1 fruit fly cellular context compared by ENCODE assay signal in the genomic region with DNA sequence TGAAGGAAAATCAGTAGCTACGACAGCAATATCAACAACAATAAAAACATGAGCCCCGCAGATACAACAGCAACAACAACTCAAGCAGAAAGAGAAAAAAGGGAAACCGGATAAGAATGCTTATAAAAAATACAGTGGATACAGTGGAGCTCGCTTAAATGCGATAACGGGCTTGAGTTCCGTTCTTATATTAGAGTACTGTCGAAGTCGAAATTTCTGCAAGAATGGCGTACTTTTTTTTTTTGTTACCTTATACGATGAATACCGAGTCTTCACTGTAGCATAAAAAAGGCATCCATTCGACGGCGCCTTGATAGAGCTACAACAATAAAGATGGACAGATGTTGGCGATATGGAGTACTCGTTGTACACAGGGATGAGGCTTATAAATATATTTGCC.
TF ChIP-seq lines count a peak whose summit lies in the region.

No protein-coding gene starts in this region.

TF ChIP-seq in whole organism, embryonic, 481 proteins besides CTCF, POLR2A, EP300 and RAD21 (continued from another document and continues in another):
- peak; percentile 52; the same call in 2 of the 3 replicates for TF ChIP-seq dysf (GFP tag; IDR thresholded peaks at IDR 0.05; lab: Robert Waterston, UW)
- no peak for TF ChIP-seq luna (GFP tag; optimal IDR thresholded peaks at IDR 0.05; lab: Kevin White, UChicago)
- no peak for TF ChIP-seq CG17829 (tag; optimal IDR thresholded peaks at IDR 0.05; lab: Kevin White, UChicago)
- no peak for TF ChIP-seq p53 (GFP tag; optimal IDR thresholded peaks at IDR 0.05; lab: Kevin White, UChicago)
- no peak for TF ChIP-seq zen (tag; optimal IDR thresholded peaks at IDR 0.05; lab: Kevin White, UChicago)
- TF ChIP-seq dan (GFP tag; IDR thresholded peaks at IDR 0.05; lab: Robert Waterston, UW): no peak
- peak; percentile 54; the same call in 1 of the 2 replicates for TF ChIP-seq ranshi (GFP tag; IDR thresholded peaks at IDR 0.05; lab: Robert Waterston, UW)
- no peak for TF ChIP-seq Dip3 (GFP tag; optimal IDR thresholded peaks at IDR 0.05; lab: Kevin White, UChicago)
- no peak for TF ChIP-seq knrl (GFP tag; IDR thresholded peaks at IDR 0.05; lab: Robert Waterston, UW; ENCODE audit: partially characterized antibody)
- no peak for TF ChIP-seq CG31224 (GFP tag; IDR thresholded peaks at IDR 0.05; lab: Robert Waterston, UW)
- peak; percentile 21 to 50 for TF ChIP-seq dpn (GFP tag; optimal IDR thresholded peaks at IDR 0.05; lab: Kevin White, UChicago)
- no peak for TF ChIP-seq HLHmδ (GFP tag; optimal IDR thresholded peaks at IDR 0.05; lab: Kevin White, UChicago)
- TF ChIP-seq esg (GFP tag; conservative IDR thresholded peaks at IDR 0.05; lab: Robert Waterston, UW): peak; percentile 56
- peak; percentile 31 for TF ChIP-seq shn (GFP tag; optimal IDR thresholded peaks at IDR 0.05; lab: Kevin White, UChicago)
- peak; percentile 52; the same call in 1 of the 3 replicates for TF ChIP-seq zfh1 (GFP tag; IDR thresholded peaks at IDR 0.05; lab: Robert Waterston, UW)
- no peak for TF ChIP-seq repo (GFP tag; optimal IDR thresholded peaks at IDR 0.05; lab: Kevin White, UChicago)
- peak; percentile 13 for TF ChIP-seq CG10654 (GFP tag; optimal IDR thresholded peaks at IDR 0.05; lab: Kevin White, UChicago)
- no peak for TF ChIP-seq Adf1 (GFP tag; IDR thresholded peaks at IDR 0.05; lab: Robert Waterston, UW)
- no peak for TF ChIP-seq D (optimal IDR thresholded peaks at IDR 0.05; lab: Kevin White, UChicago)
- peak; percentile 13 for TF ChIP-seq D (GFP tag; optimal IDR thresholded peaks at IDR 0.05; lab: Kevin White, UChicago)
- TF ChIP-seq CG17912 (GFP tag; optimal IDR thresholded peaks at IDR 0.05; lab: Kevin White, UChicago): no peak
- TF ChIP-seq rib (GFP tag; IDR thresholded peaks at IDR 0.05; lab: Robert Waterston, UW): no peak
- TF ChIP-seq Oaz (GFP tag; IDR thresholded peaks at IDR 0.05; lab: Robert Waterston, UW): 0 out of 2 replicates have a peak, but pooled peaks have one; percentile 23
- TF ChIP-seq CG34422 (GFP tag; IDR thresholded peaks at IDR 0.05; lab: Robert Waterston, UW): 0 out of 3 replicates have a peak, but pooled peaks have one; percentile 40
- TF ChIP-seq HLH54F (GFP tag; optimal IDR thresholded peaks at IDR 0.05; lab: Kevin White, UChicago): peak; percentile 5
- TF ChIP-seq bowl (GFP tag; IDR thresholded peaks at IDR 0.05; lab: Robert Waterston, UW): no peak
- no peak for TF ChIP-seq disco-r (GFP tag; optimal IDR thresholded peaks at IDR 0.05; lab: Kevin White, UChicago)
- TF ChIP-seq wek (GFP tag; optimal IDR thresholded peaks at IDR 0.05; lab: Kevin White, UChicago): no peak
- no peak for TF ChIP-seq tx (GFP tag; optimal IDR thresholded peaks at IDR 0.05; lab: Kevin White, UChicago)
- no peak for TF ChIP-seq CG7271 (tag; optimal IDR thresholded peaks at IDR 0.05; lab: Kevin White, UChicago)
- TF ChIP-seq CG34376 (GFP tag; optimal IDR thresholded peaks at IDR 0.05; lab: Kevin White, UChicago): no peak
- TF ChIP-seq z (GFP tag; IDR thresholded peaks at IDR 0.05; lab: Robert Waterston, UW): no peak
- no peak for TF ChIP-seq eyg (GFP tag; optimal IDR thresholded peaks at IDR 0.05; lab: Kevin White, UChicago)
- TF ChIP-seq CG6689 (GFP tag; IDR thresholded peaks at IDR 0.05; lab: Robert Waterston, UW): peak; percentile 38; the same call in 1 of the 2 replicates
- peak; percentile 32; the same call in 1 of the 2 replicates for TF ChIP-seq NFAT (GFP tag; IDR thresholded peaks at IDR 0.05; lab: Robert Waterston, UW)
- TF ChIP-seq btn (GFP tag; optimal IDR thresholded peaks at IDR 0.05; lab: Kevin White, UChicago): no peak
- no peak for TF ChIP-seq Dfd (GFP tag; optimal IDR thresholded peaks at IDR 0.05; lab: Kevin White, UChicago)
- no peak for TF ChIP-seq al (GFP tag; IDR thresholded peaks at IDR 0.05; lab: Robert Waterston, UW)
- TF ChIP-seq slp2 (GFP tag; optimal IDR thresholded peaks at IDR 0.05; lab: Kevin White, UChicago): no peak
- TF ChIP-seq CG12071 (GFP tag; optimal IDR thresholded peaks at IDR 0.05; lab: Kevin White, UChicago): peak; percentile 19
- TF ChIP-seq chn (GFP tag; optimal IDR thresholded peaks at IDR 0.05; lab: Kevin White, UChicago): peak; percentile 52
- TF ChIP-seq Nf-YC (tag; optimal IDR thresholded peaks at IDR 0.05; lab: Kevin White, UChicago): no peak
- peak; percentile 14 for TF ChIP-seq Camta (GFP tag; optimal IDR thresholded peaks at IDR 0.05; lab: Kevin White, UChicago)
- TF ChIP-seq fd3F (GFP tag; optimal IDR thresholded peaks at IDR 0.05; lab: Kevin White, UChicago): no peak
- TF ChIP-seq her (GFP tag; optimal IDR thresholded peaks at IDR 0.05; lab: Kevin White, UChicago): peak; percentile 1
- TF ChIP-seq corto (GFP tag; optimal IDR thresholded peaks at IDR 0.05; lab: Kevin White, UChicago): no peak
- peak; percentile 55 for TF ChIP-seq lilli (GFP tag; optimal IDR thresholded peaks at IDR 0.05; lab: Kevin White, UChicago)
- no peak for TF ChIP-seq hth (optimal IDR thresholded peaks at IDR 0.05; lab: Kevin White, UChicago)
- TF ChIP-seq CG7786 (GFP tag; optimal IDR thresholded peaks at IDR 0.05; lab: Kevin White, UChicago): peak; percentile 20
- TF ChIP-seq pfk (GFP tag; optimal IDR thresholded peaks at IDR 0.05; lab: Kevin White, UChicago): no peak
- no peak for TF ChIP-seq Nf-YB (GFP tag; optimal IDR thresholded peaks at IDR 0.05; lab: Kevin White, UChicago)
- TF ChIP-seq Spps (tag; optimal IDR thresholded peaks at IDR 0.05; lab: Kevin White, UChicago): no peak
- TF ChIP-seq CG5180 (GFP tag; optimal IDR thresholded peaks at IDR 0.05; lab: Kevin White, UChicago): no peak
- no peak for TF ChIP-seq HLH4C (GFP tag; IDR thresholded peaks at IDR 0.05; lab: Robert Waterston, UW; ENCODE audit: partially characterized antibody)
- no peak for TF ChIP-seq CG14965 (GFP tag; optimal IDR thresholded peaks at IDR 0.05; lab: Kevin White, UChicago; ENCODE audit: borderline replicate concordance)
- no peak for TF ChIP-seq nerfin-1 (tag; optimal IDR thresholded peaks at IDR 0.05; lab: Kevin White, UChicago)
- no peak for TF ChIP-seq emc (GFP tag; optimal IDR thresholded peaks at IDR 0.05; lab: Kevin White, UChicago)
- TF ChIP-seq kay (GFP tag; optimal IDR thresholded peaks at IDR 0.05; lab: Kevin White, UChicago): no peak
- no peak for TF ChIP-seq CG11085 (GFP tag; IDR thresholded peaks at IDR 0.05; lab: Robert Waterston, UW)
- no peak for TF ChIP-seq CG17612 (GFP tag; IDR thresholded peaks at IDR 0.05; lab: Robert Waterston, UW)
- no peak for TF ChIP-seq so (GFP tag; IDR thresholded peaks at IDR 0.05; lab: Robert Waterston, UW)
- TF ChIP-seq CG10979 (tag; optimal IDR thresholded peaks at IDR 0.05; lab: Kevin White, UChicago): peak; percentile 29
- TF ChIP-seq klu (GFP tag; IDR thresholded peaks at IDR 0.05; lab: Robert Waterston, UW): peak; percentile 34; the same call in 1 of the 2 replicates
- TF ChIP-seq pros (GFP tag; optimal IDR thresholded peaks at IDR 0.05; lab: Kevin White, UChicago): no peak
- TF ChIP-seq bcd (GFP tag; optimal IDR thresholded peaks at IDR 0.05; lab: Kevin White, UChicago): peak; percentile 8
- no peak for TF ChIP-seq CG16815 (GFP tag; optimal IDR thresholded peaks at IDR 0.05; lab: Kevin White, UChicago)
- no peak for TF ChIP-seq CG4707 (GFP tag; optimal IDR thresholded peaks at IDR 0.05; lab: Kevin White, UChicago)
- TF ChIP-seq CG11247 (GFP tag; IDR thresholded peaks at IDR 0.05; lab: Robert Waterston, UW): peak; percentile 58; the same call in 1 of the 2 replicates
- no peak for TF ChIP-seq NC2β (GFP tag; optimal IDR thresholded peaks at IDR 0.05; lab: Kevin White, UChicago)
- peak; percentile 8 for TF ChIP-seq maf-S (GFP tag; optimal IDR thresholded peaks at IDR 0.05; lab: Kevin White, UChicago)
- TF ChIP-seq CG11723 (GFP tag; optimal IDR thresholded peaks at IDR 0.05; lab: Kevin White, UChicago): no peak
- peak; percentile 51 for TF ChIP-seq CG13424 (tag; optimal IDR thresholded peaks at IDR 0.05; lab: Kevin White, UChicago)
- peak; percentile 1 for TF ChIP-seq PHDP (tag; optimal IDR thresholded peaks at IDR 0.05; lab: Kevin White, UChicago)
- no peak for TF ChIP-seq MESR4 (GFP tag; optimal IDR thresholded peaks at IDR 0.05; lab: Kevin White, UChicago)
- TF ChIP-seq CG15269 (tag; optimal IDR thresholded peaks at IDR 0.05; lab: Kevin White, UChicago): peak; percentile 40
- peak; percentile 36 for TF ChIP-seq phol (tag; optimal IDR thresholded peaks at IDR 0.05; lab: Kevin White, UChicago)
- TF ChIP-seq CG7745 (tag; optimal IDR thresholded peaks at IDR 0.05; lab: Kevin White, UChicago): no peak
- no peak for TF ChIP-seq CG3847 (GFP tag; IDR thresholded peaks at IDR 0.05; lab: Robert Waterston, UW)
- no peak for TF ChIP-seq CG3995 (GFP tag; optimal IDR thresholded peaks at IDR 0.05; lab: Kevin White, UChicago)
- TF ChIP-seq gcm (GFP tag; optimal IDR thresholded peaks at IDR 0.05; lab: Kevin White, UChicago): no peak
- no peak for TF ChIP-seq TFAM (GFP tag; optimal IDR thresholded peaks at IDR 0.05; lab: Kevin White, UChicago)
- TF ChIP-seq slbo (GFP tag; IDR thresholded peaks at IDR 0.05; lab: Robert Waterston, UW): peak; percentile 70
- no peak for TF ChIP-seq CG14860 (GFP tag; IDR thresholded peaks at IDR 0.05; lab: Robert Waterston, UW; ENCODE audit: partially characterized antibody)
- TF ChIP-seq NC2α (GFP tag; optimal IDR thresholded peaks at IDR 0.05; lab: Kevin White, UChicago): no peak
- TF ChIP-seq CG2120 (GFP tag; optimal IDR thresholded peaks at IDR 0.05; lab: Kevin White, UChicago): peak; percentile 52
- no peak for TF ChIP-seq CG15479 (GFP tag; optimal IDR thresholded peaks at IDR 0.05; lab: Kevin White, UChicago)
- no peak for TF ChIP-seq Asciz (GFP tag; optimal IDR thresholded peaks at IDR 0.05; lab: Kevin White, UChicago)
- peak; percentile 61 for TF ChIP-seq lab (GFP tag; optimal IDR thresholded peaks at IDR 0.05; lab: Kevin White, UChicago)
- TF ChIP-seq chm (GFP tag; IDR thresholded peaks at IDR 0.05; lab: Robert Waterston, UW): peak; percentile 36; the same call in 1 of the 2 replicates
- no peak for TF ChIP-seq CG31388 (GFP tag; optimal IDR thresholded peaks at IDR 0.05; lab: Kevin White, UChicago)
- no peak for TF ChIP-seq CG7928 (GFP tag; optimal IDR thresholded peaks at IDR 0.05; lab: Kevin White, UChicago)
- TF ChIP-seq CG13624 (GFP tag; optimal IDR thresholded peaks at IDR 0.05; lab: Kevin White, UChicago): peak; percentile 55
- no peak for TF ChIP-seq ftz-f1 (GFP tag; optimal IDR thresholded peaks at IDR 0.05; lab: Kevin White, UChicago)
- TF ChIP-seq CG34224 (GFP tag; IDR thresholded peaks at IDR 0.05; lab: Robert Waterston, UW; ENCODE audit: partially characterized antibody): no peak
- no peak for TF ChIP-seq jing (GFP tag; optimal IDR thresholded peaks at IDR 0.05; lab: Kevin White, UChicago)
- TF ChIP-seq CG8359 (GFP tag; optimal IDR thresholded peaks at IDR 0.05; lab: Kevin White, UChicago; ENCODE audit: borderline replicate concordance): no peak
- no peak for TF ChIP-seq CG9437 (GFP tag; optimal IDR thresholded peaks at IDR 0.05; lab: Kevin White, UChicago)
- no peak for TF ChIP-seq en (GFP tag; optimal IDR thresholded peaks at IDR 0.05; lab: Kevin White, UChicago)
- TF ChIP-seq MBD-R2 (GFP tag; IDR thresholded peaks at IDR 0.05; lab: Robert Waterston, UW): no peak
- TF ChIP-seq CG12391 (tag; optimal IDR thresholded peaks at IDR 0.05; lab: Kevin White, UChicago): peak; percentile 27
- 0 out of 2 replicates have a peak, but pooled peaks have one; percentile 29 for TF ChIP-seq CG11696 (GFP tag; IDR thresholded peaks at IDR 0.05; lab: Robert Waterston, UW)
- peak; percentile 61; the same call in 3 of the 4 replicates for TF ChIP-seq Gug (GFP tag; IDR thresholded peaks at IDR 0.05; lab: Robert Waterston, UW)
- no peak for TF ChIP-seq CG17568 (GFP tag; optimal IDR thresholded peaks at IDR 0.05; lab: Kevin White, UChicago)
- no peak for TF ChIP-seq jigr1 (GFP tag; IDR thresholded peaks at IDR 0.05; lab: Robert Waterston, UW)
- TF ChIP-seq Mrtf (GFP tag; IDR thresholded peaks at IDR 0.05; lab: Robert Waterston, UW): peak; percentile 43; the same call in 1 of the 3 replicates
- no peak for TF ChIP-seq sc (optimal IDR thresholded peaks at IDR 0.05; lab: Kevin White, UChicago)
- no peak for TF ChIP-seq sc (GFP tag; optimal IDR thresholded peaks at IDR 0.05; lab: Kevin White, UChicago)
- TF ChIP-seq twi (tag; optimal IDR thresholded peaks at IDR 0.05; lab: Kevin White, UChicago): no peak
- no peak for TF ChIP-seq CG3838 (GFP tag; optimal IDR thresholded peaks at IDR 0.05; lab: Kevin White, UChicago)
- no peak for TF ChIP-seq chinmo (GFP tag; IDR thresholded peaks at IDR 0.05; lab: Robert Waterston, UW; ENCODE audit: partially characterized antibody)
- peak; percentile 8 for TF ChIP-seq tio (GFP tag; optimal IDR thresholded peaks at IDR 0.05; lab: Kevin White, UChicago)
- no peak for TF ChIP-seq Usf (GFP tag; optimal IDR thresholded peaks at IDR 0.05; lab: Kevin White, UChicago)
- peak; percentile 26; the same call in 1 of the 2 replicates for TF ChIP-seq CG4360 (GFP tag; IDR thresholded peaks at IDR 0.05; lab: Robert Waterston, UW)
- TF ChIP-seq Hmx (GFP tag; optimal IDR thresholded peaks at IDR 0.05; lab: Kevin White, UChicago): no peak
- no peak for TF ChIP-seq gt (GFP tag; IDR thresholded peaks at IDR 0.05; lab: Robert Waterston, UW)
- peak; percentile 3 for TF ChIP-seq CG4820 (GFP tag; optimal IDR thresholded peaks at IDR 0.05; lab: Kevin White, UChicago)
- no peak for TF ChIP-seq mirr (GFP tag; optimal IDR thresholded peaks at IDR 0.05; lab: Kevin White, UChicago)
- TF ChIP-seq CG4854 (GFP tag; optimal IDR thresholded peaks at IDR 0.05; lab: Kevin White, UChicago): no peak
- TF ChIP-seq ac (GFP tag; optimal IDR thresholded peaks at IDR 0.05; lab: Kevin White, UChicago): no peak
- TF ChIP-seq Nf-YA (GFP tag; IDR thresholded peaks at IDR 0.05; lab: Robert Waterston, UW): no peak
- TF ChIP-seq cwo (GFP tag; optimal IDR thresholded peaks at IDR 0.05; lab: Kevin White, UChicago): no peak
- no peak for TF ChIP-seq Hey (tag; optimal IDR thresholded peaks at IDR 0.05; lab: Kevin White, UChicago)
- TF ChIP-seq ash1 (GFP tag; optimal IDR thresholded peaks at IDR 0.05; lab: Kevin White, UChicago): no peak
- 0 out of 2 replicates have a peak, but pooled peaks have one; percentile 37 for TF ChIP-seq CG1024 (GFP tag; IDR thresholded peaks at IDR 0.05; lab: Robert Waterston, UW)
- no peak for TF ChIP-seq Lhr (GFP tag; optimal IDR thresholded peaks at IDR 0.05; lab: Kevin White, UChicago)
- TF ChIP-seq onecut (GFP tag; IDR thresholded peaks at IDR 0.05; lab: Robert Waterston, UW): peak; percentile 46
- TF ChIP-seq CG10959 (GFP tag; IDR thresholded peaks at IDR 0.05; lab: Robert Waterston, UW): peak; percentile 49
- no peak for TF ChIP-seq CG10431 (GFP tag; optimal IDR thresholded peaks at IDR 0.05; lab: Kevin White, UChicago)
- TF ChIP-seq gfzf (GFP tag; optimal IDR thresholded peaks at IDR 0.05; lab: Kevin White, UChicago): no peak
